Fruit fly (Drosophila melanogaster) whole organism, prepupa: ENCODE measurements around the gene CG46440.

Source experiments
- CG15336 ChIP-seq: fragments of 200-800 bp; sonication (Bioruptor generic); IDR thresholded peaks from 2 replicates; pipeline ENCODE4 v1.3.6; 2022; ENCODE audit warnings: missing biosample characterization, missing genetic modification characterization
- CG16779 ChIP-seq: fragments of 200-800 bp; sonication (Bioruptor generic); optimal IDR thresholded peaks from 3 replicates; lab custom pipeline; 2017; ENCODE audit warnings: missing biosample characterization, mild to moderate bottlenecking, missing genetic modification characterization
- CG34406 ChIP-seq: fragments of 200-800 bp; sonication (Bioruptor generic); optimal IDR thresholded peaks from 3 replicates; lab custom pipeline; 2016; ENCODE audit warnings: missing biosample characterization, missing genetic modification characterization
- CG3919 ChIP-seq: fragments of 200-800 bp; sonication (Bioruptor generic); optimal IDR thresholded peaks from 3 replicates; lab custom pipeline; 2016; ENCODE audit warnings: missing biosample characterization, missing genetic modification characterization
- CG6792 ChIP-seq: fragments of 200-800 bp; sonication (Bioruptor generic); optimal IDR thresholded peaks from 3 replicates; lab custom pipeline; 2016; ENCODE audit warnings: missing biosample characterization, missing genetic modification characterization
- CG6854 ChIP-seq: fragments of 200-800 bp; sonication (Bioruptor generic); optimal IDR thresholded peaks from 2 replicates; lab custom pipeline; 2017; ENCODE audit warnings: missing biosample characterization, mild to moderate bottlenecking, missing genetic modification characterization
- CG7368 ChIP-seq: fragments of 200-800 bp; sonication (Bioruptor generic); optimal IDR thresholded peaks from 3 replicates; lab custom pipeline; 2016; ENCODE audit warnings: missing biosample characterization, missing genetic modification characterization
- CG8632 ChIP-seq: fragments of 200-800 bp; sonication (Bioruptor generic); optimal IDR thresholded peaks from 3 replicates; lab custom pipeline; 2016; ENCODE audit warnings: missing biosample characterization, missing genetic modification characterization
- Hr4 ChIP-seq: fragments of 200-800 bp; sonication (Bioruptor generic); optimal IDR thresholded peaks from 3 replicates; lab custom pipeline; 2016; ENCODE audit warnings: missing biosample characterization, missing genetic modification characterization
- Lpt ChIP-seq: fragments of 200-800 bp; sonication (Bioruptor generic); optimal IDR thresholded peaks from 3 replicates; lab custom pipeline; 2016; ENCODE audit warnings: missing biosample characterization, missing genetic modification characterization
- fd85E ChIP-seq: fragments of 200-800 bp; sonication (Bioruptor generic); optimal IDR thresholded peaks from 3 replicates; lab custom pipeline; 2016; ENCODE audit warnings: missing biosample characterization, missing genetic modification characterization
- spab ChIP-seq: fragments of 200-800 bp; sonication (Bioruptor generic); optimal IDR thresholded peaks from 2 replicates; lab custom pipeline; 2017; ENCODE audit warnings: missing biosample characterization, mild to moderate bottlenecking, missing genetic modification characterization, missing genetic modification reagents

DNA sequence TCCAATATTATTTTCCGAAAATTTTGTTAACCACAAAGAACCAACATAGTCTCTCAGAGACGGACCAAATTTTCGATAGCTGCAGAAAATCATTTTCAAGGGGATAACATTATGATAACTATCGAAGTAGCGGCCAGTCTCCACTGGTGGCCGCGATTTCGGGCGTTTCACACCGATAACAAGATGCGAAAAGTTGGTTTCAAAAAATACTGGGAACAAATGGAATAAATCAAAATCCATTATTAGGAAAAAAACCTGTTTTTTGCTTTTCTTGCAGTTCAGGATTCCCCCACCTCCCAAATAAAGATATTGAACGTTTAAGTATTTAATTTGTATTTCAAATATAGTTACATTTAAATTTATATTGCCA lies 29.6 kb upstream of the CG46440 start, which contains the start of gene tay:
- no peak for TF ChIP-seq CG16779 (tag; lab: Kevin White, UChicago)
- no peak for TF ChIP-seq CG15336
- TF ChIP-seq Hr4 (GFP tag; lab: Kevin White, UChicago), result no peak
- no peak for TF ChIP-seq Lpt (GFP tag; lab: Kevin White, UChicago)
- TF ChIP-seq CG34406 (GFP tag; lab: Kevin White, UChicago), result no peak
- no peak for TF ChIP-seq fd85E (GFP tag; lab: Kevin White, UChicago)
- no peak for TF ChIP-seq CG3919 (GFP tag; lab: Kevin White, UChicago)
- TF ChIP-seq CG6792 (GFP tag; lab: Kevin White, UChicago), result no peak
- no peak for TF ChIP-seq spab (GFP tag; lab: Kevin White, UChicago)
- no peak for TF ChIP-seq CG7368 (GFP tag; lab: Kevin White, UChicago)
- no peak for TF ChIP-seq CG8632 (GFP tag; lab: Kevin White, UChicago)
- TF ChIP-seq CG6854, result no peak
